Worm (Caenorhabditis elegans) whole organism, early embryonic: ENCODE measurements around the gene nhr-153.
"Not testable (repeated sequence)": the region's sequence is repeated elsewhere in the genome, so short reads cannot be mapped to it uniquely, and the experiment has no call there.

ENCODE experiments used
- B0310.2 ChIP-seq: sonication (generic microtip); optimal IDR thresholded peaks from 2 replicates; lab custom pipeline; 2016; ENCODE audit warnings: mild to moderate bottlenecking, missing genetic modification characterization, missing compliant biosample characterization
- ama-1 ChIP-seq: fragments of 150-350 bp; optimal IDR thresholded peaks from 2 replicates; lab custom pipeline; 2014
- hmbx-1 ChIP-seq: sonication (generic microtip); optimal IDR thresholded peaks from 2 replicates; lab custom pipeline; 2016; ENCODE audit warnings: mild to moderate bottlenecking, missing genetic modification characterization, missing compliant biosample characterization
- tra-4 ChIP-seq: sonication (generic microtip); optimal IDR thresholded peaks from 2 replicates; lab custom pipeline; 2017; ENCODE audit warnings: missing genetic modification characterization, missing compliant biosample characterization

- TF ChIP-seq tra-4 (tag; lab: Kevin White, UChicago); hmbx-1; B0310.2 (tag; lab: Kevin White, UChicago); ama-1: not testable (repeated sequence)
Observed at ce11 chrV:12131157-12131556, 27.1 kb downstream of the nhr-153 start, which contains the start of gene enpp-1.
